Fruit fly (Drosophila melanogaster) whole organism, embryonic: ENCODE results near the gene Girdin.

Experiments used
- Atf6 ChIP-seq: fragments of 200-800 bp; sonication (Bioruptor generic); IDR thresholded peaks from 2 replicates; pipeline ENCODE4 v1.3.6; 2022; ENCODE audit warnings: missing biosample characterization, missing genetic modification characterization
- CG1024 ChIP-seq: fragments of 200-800 bp; sonication (Bioruptor generic); IDR thresholded peaks from 2 replicates; pipeline ENCODE4 v1.3.6; 2022; ENCODE audit warnings: missing biosample characterization, missing genetic modification characterization
- CG11560 ChIP-seq: fragments of 200-800 bp; sonication (Bioruptor generic); IDR thresholded peaks from 3 replicates; pipeline ENCODE4 v1.3.6; 2022; ENCODE audit warnings: missing biosample characterization, missing genetic modification characterization
- CG11696 ChIP-seq: fragments of 200-800 bp; sonication (Bioruptor generic); IDR thresholded peaks from 2 replicates; pipeline ENCODE4 v1.3.6; 2022; ENCODE audit warnings: missing biosample characterization, missing genetic modification characterization
- CG1233 ChIP-seq: fragments of 200-800 bp; sonication (Bioruptor generic); optimal IDR thresholded peaks from 4 replicates; lab custom pipeline; 2018; ENCODE audit warnings: missing biosample characterization, mild to moderate bottlenecking, missing genetic modification characterization
- CG13624 ChIP-seq: fragments of 200-800 bp; sonication (Bioruptor generic); optimal IDR thresholded peaks from 2 replicates; lab custom pipeline; 2016; ENCODE audit warnings: missing biosample characterization, missing genetic modification characterization
- CG15269 ChIP-seq: fragments of 200-800 bp; sonication (Bioruptor generic); optimal IDR thresholded peaks from 2 replicates; lab custom pipeline; 2018; ENCODE audit warnings: missing biosample characterization, mild to moderate bottlenecking, missing genetic modification characterization, moderate library complexity
- CG16863 ChIP-seq: fragments of 200-800 bp; sonication (Bioruptor generic); optimal IDR thresholded peaks from 3 replicates; lab custom pipeline; 2016; ENCODE audit warnings: missing biosample characterization, missing genetic modification characterization
- CG17912 ChIP-seq: fragments of 200-800 bp; sonication (Bioruptor generic); optimal IDR thresholded peaks from 2 replicates; lab custom pipeline; 2018; ENCODE audit warnings: missing biosample characterization, mild to moderate bottlenecking, missing genetic modification characterization
- CG18476 ChIP-seq: fragments of 200-800 bp; sonication (Bioruptor generic); optimal IDR thresholded peaks from 2 replicates; lab custom pipeline; 2016; ENCODE audit warnings: missing biosample characterization, mild to moderate bottlenecking, missing genetic modification characterization
- CG2199 ChIP-seq: fragments of 200-800 bp; sonication (Bioruptor generic); IDR thresholded peaks from 3 replicates; pipeline ENCODE4 v1.3.6; 2022; ENCODE audit warnings: missing biosample characterization, missing genetic modification characterization
- CG2202 ChIP-seq: fragments of 200-800 bp; sonication (Bioruptor generic); optimal IDR thresholded peaks from 2 replicates; lab custom pipeline; 2018; ENCODE audit warnings: missing biosample characterization, mild to moderate bottlenecking, missing genetic modification characterization
- CG2678 ChIP-seq: fragments of 200-800 bp; sonication (Bioruptor generic); optimal IDR thresholded peaks from 3 replicates; lab custom pipeline; 2019; ENCODE audit warnings: missing biosample characterization, mild to moderate bottlenecking, missing genetic modification characterization, moderate library complexity
- CG3281 ChIP-seq: fragments of 200-800 bp; sonication (Bioruptor generic); optimal IDR thresholded peaks from 3 replicates; lab custom pipeline; 2017; ENCODE audit warnings: missing biosample characterization, mild to moderate bottlenecking, missing genetic modification characterization
- CG5180 ChIP-seq: fragments of 200-800 bp; sonication (Bioruptor generic); optimal IDR thresholded peaks from 3 replicates; lab custom pipeline; 2017; ENCODE audit warnings: missing biosample characterization, missing genetic modification characterization, mild to moderate bottlenecking, moderate library complexity, missing genetic modification reagents
- CG5953 ChIP-seq: fragments of 200-800 bp; sonication (Bioruptor generic); IDR thresholded peaks from 2 replicates; pipeline ENCODE4 v1.3.6; 2022; ENCODE audit warnings: missing biosample characterization, missing genetic modification characterization
- CG7987 ChIP-seq: fragments of 200-800 bp; sonication (Bioruptor generic); optimal IDR thresholded peaks from 2 replicates; lab custom pipeline; 2018; ENCODE audit warnings: missing biosample characterization, mild to moderate bottlenecking, missing genetic modification characterization, moderate library complexity
- CG8944 ChIP-seq: fragments of 200-800 bp; sonication (Bioruptor generic); optimal IDR thresholded peaks from 3 replicates; lab custom pipeline; 2016; ENCODE audit warnings: missing biosample characterization, missing genetic modification characterization
- Dfd ChIP-seq, 2 experiments: fragments of >200 bp; optimal IDR thresholded peaks; 2 replicates each; lab custom pipeline; 2017; ENCODE audit warnings: missing biosample characterization in 2 of 2, missing genetic modification characterization in 2 of 2
- Doc2 ChIP-seq: fragments of 200-800 bp; sonication (Bioruptor generic); IDR thresholded peaks from 2 replicates; pipeline ENCODE4 v1.3.6; 2022; ENCODE audit warnings: missing biosample characterization, missing genetic modification characterization
- Eip74EF ChIP-seq, 2 experiments: fragments of 200-800 bp in 1 of 2; fragments of >200 bp in 1 of 2; sonication (Bioruptor generic) in 1 of 2; optimal IDR thresholded peaks; 2 replicates each; lab custom pipeline; 2017 to 2019; ENCODE audit warnings: missing biosample characterization in 2 of 2, missing genetic modification characterization in 2 of 2, mild to moderate bottlenecking in 1 of 2, moderate library complexity in 1 of 2
- Fer1 ChIP-seq: fragments of 200-800 bp; sonication (Bioruptor generic); optimal IDR thresholded peaks from 2 replicates; lab custom pipeline; 2017; ENCODE audit warnings: missing biosample characterization, mild to moderate bottlenecking, missing genetic modification characterization
- H2.0 ChIP-seq: fragments of 200-800 bp; sonication (Bioruptor generic); IDR thresholded peaks from 2 replicates; pipeline ENCODE4 v1.3.6; 2022; ENCODE audit warnings: missing biosample characterization, missing genetic modification characterization
- HLHmδ ChIP-seq: fragments of 200-800 bp; sonication (Bioruptor generic); optimal IDR thresholded peaks from 2 replicates; lab custom pipeline; 2018; ENCODE audit warnings: missing biosample characterization, mild to moderate bottlenecking, missing genetic modification characterization, moderate library complexity
- Hey ChIP-seq: fragments of 200-800 bp; sonication (Bioruptor generic); optimal IDR thresholded peaks from 3 replicates; lab custom pipeline; 2018; ENCODE audit warnings: missing biosample characterization, mild to moderate bottlenecking, missing genetic modification characterization
- Hmr ChIP-seq: fragments of 200-800 bp; sonication (Bioruptor generic); optimal IDR thresholded peaks from 3 replicates; lab custom pipeline; 2017; ENCODE audit warnings: mild to moderate bottlenecking, missing biosample characterization, missing genetic modification reagents, missing genetic modification characterization
- MTF-1 ChIP-seq: fragments of 200-800 bp; sonication (Bioruptor generic); optimal IDR thresholded peaks from 2 replicates; lab custom pipeline; 2018; ENCODE audit warnings: missing biosample characterization, mild to moderate bottlenecking, missing genetic modification characterization, borderline replicate concordance
- Mad ChIP-seq: fragments of 200-800 bp; sonication (Bioruptor generic); optimal IDR thresholded peaks from 2 replicates; lab custom pipeline; 2016; ENCODE audit warnings: missing biosample characterization, missing genetic modification characterization
- Ravus ChIP-seq: fragments of 200-800 bp; sonication (Bioruptor generic); IDR thresholded peaks from 2 replicates; pipeline ENCODE4 v1.3.6; 2022; ENCODE audit warnings: missing biosample characterization, missing genetic modification characterization
- Trl ChIP-seq, 3 experiments: fragments of >200 bp in 2 of 3; fragments of 200-800 bp in 1 of 3; sonication (Bioruptor generic) in 1 of 3; optimal IDR thresholded peaks; 2 replicates in 1 of 3; 3 replicates in 2 of 3; lab custom pipeline; 2016 to 2017; ENCODE audit warnings: missing biosample characterization in 1 of 3, missing genetic modification characterization in 1 of 3
- Vsx1 ChIP-seq: fragments of 200-800 bp; sonication (Bioruptor generic); optimal IDR thresholded peaks from 2 replicates; lab custom pipeline; 2017; ENCODE audit warnings: missing biosample characterization, mild to moderate bottlenecking, missing genetic modification characterization, missing genetic modification reagents
- ase ChIP-seq: fragments of 200-800 bp; sonication (Bioruptor generic); IDR thresholded peaks from 3 replicates; pipeline ENCODE4 v1.3.6; 2022; ENCODE audit warnings: missing biosample characterization, missing genetic modification characterization
- ato ChIP-seq: fragments of 200-800 bp; sonication (Bioruptor generic); IDR thresholded peaks from 2 replicates; pipeline ENCODE4 v1.3.6; 2022; ENCODE audit warnings: missing biosample characterization, missing genetic modification characterization; ENCODE audit not compliant: partially characterized antibody
- chif ChIP-seq, 2 experiments: fragments of 200-800 bp; sonication (Bioruptor generic); optimal IDR thresholded peaks; 3 replicates each; lab custom pipeline; 2016; ENCODE audit warnings: missing biosample characterization in 2 of 2, missing genetic modification characterization in 2 of 2
- danr ChIP-seq: fragments of 200-800 bp; sonication (Bioruptor generic); IDR thresholded peaks from 2 replicates; pipeline ENCODE4 v1.3.6; 2022; ENCODE audit warnings: missing biosample characterization, missing genetic modification characterization
- fd64A ChIP-seq: fragments of 200-800 bp; sonication (Bioruptor generic); optimal IDR thresholded peaks from 3 replicates; lab custom pipeline; 2018; ENCODE audit warnings: missing biosample characterization, mild to moderate bottlenecking, missing genetic modification characterization
- grau ChIP-seq: fragments of 200-800 bp; optimal IDR thresholded peaks from 3 replicates; lab custom pipeline; 2019; ENCODE audit warnings: missing biosample characterization, mild to moderate bottlenecking, missing genetic modification characterization, moderate library complexity
- ham ChIP-seq: fragments of 200-800 bp; sonication (Bioruptor generic); IDR thresholded peaks from 2 replicates; pipeline ENCODE4 v1.3.6; 2022; ENCODE audit warnings: missing biosample characterization, missing genetic modification characterization
- jigr1 ChIP-seq: fragments of 200-800 bp; sonication (Bioruptor generic); IDR thresholded peaks from 3 replicates; pipeline ENCODE4 v1.3.6; 2022; ENCODE audit warnings: missing biosample characterization, missing genetic modification characterization
- lbe ChIP-seq: fragments of 200-800 bp; sonication (Bioruptor generic); optimal IDR thresholded peaks from 2 replicates; lab custom pipeline; 2016; ENCODE audit warnings: missing biosample characterization, mild to moderate bottlenecking, missing genetic modification characterization
- nerfin-1 ChIP-seq: fragments of 200-800 bp; sonication (Bioruptor generic); optimal IDR thresholded peaks from 3 replicates; lab custom pipeline; 2019; ENCODE audit warnings: missing biosample characterization, mild to moderate bottlenecking, missing genetic modification characterization, moderate library complexity
- odd ChIP-seq: fragments of 200-800 bp; sonication (Bioruptor generic); optimal IDR thresholded peaks from 2 replicates; lab custom pipeline; 2017; ENCODE audit warnings: missing biosample characterization, mild to moderate bottlenecking, missing genetic modification characterization
- p53 ChIP-seq: fragments of 200-800 bp; sonication (Bioruptor generic); optimal IDR thresholded peaks from 2 replicates; lab custom pipeline; 2016; ENCODE audit warnings: missing biosample characterization, missing genetic modification characterization
- prd ChIP-seq, 3 experiments: fragments of >200 bp in 2 of 3; fragments of 200-800 bp in 1 of 3; sonication (Bioruptor generic) in 1 of 3; optimal IDR thresholded peaks in 2 of 3; IDR thresholded peaks in 1 of 3; 2 replicates in 2 of 3; 3 replicates in 1 of 3; pipeline versions ENCODE4 v1.3.6 to Lab custom; 2017 to 2022; ENCODE audit warnings: missing biosample characterization in 1 of 3, missing genetic modification characterization in 1 of 3
- shn ChIP-seq: fragments of 200-800 bp; sonication (Bioruptor generic); optimal IDR thresholded peaks from 3 replicates; lab custom pipeline; 2016; ENCODE audit warnings: missing biosample characterization, missing genetic modification characterization
- slbo ChIP-seq: fragments of 200-800 bp; sonication (Bioruptor generic); IDR thresholded peaks from 2 replicates; pipeline ENCODE4 v1.3.6; 2022; ENCODE audit warnings: missing biosample characterization, missing genetic modification characterization
- sob ChIP-seq: fragments of 200-800 bp; sonication (Bioruptor generic); IDR thresholded peaks from 2 replicates; pipeline ENCODE4 v1.3.6; 2022; ENCODE audit warnings: missing biosample characterization, missing genetic modification characterization
- ttk ChIP-seq: fragments of 200-800 bp; sonication (Bioruptor generic); IDR thresholded peaks from 2 replicates; pipeline ENCODE4 v2.1.2; 2022; ENCODE audit warnings: missing biosample characterization, missing genetic modification characterization
- unpg ChIP-seq: fragments of 200-800 bp; sonication (Bioruptor generic); optimal IDR thresholded peaks from 3 replicates; lab custom pipeline; 2018; ENCODE audit warnings: missing biosample characterization, mild to moderate bottlenecking, missing genetic modification characterization, moderate library complexity
- wek ChIP-seq: fragments of 200-800 bp; sonication (Bioruptor generic); optimal IDR thresholded peaks from 3 replicates; lab custom pipeline; 2018; ENCODE audit warnings: missing biosample characterization, mild to moderate bottlenecking, missing genetic modification characterization, moderate library complexity

The Girdin gene

DNA sequence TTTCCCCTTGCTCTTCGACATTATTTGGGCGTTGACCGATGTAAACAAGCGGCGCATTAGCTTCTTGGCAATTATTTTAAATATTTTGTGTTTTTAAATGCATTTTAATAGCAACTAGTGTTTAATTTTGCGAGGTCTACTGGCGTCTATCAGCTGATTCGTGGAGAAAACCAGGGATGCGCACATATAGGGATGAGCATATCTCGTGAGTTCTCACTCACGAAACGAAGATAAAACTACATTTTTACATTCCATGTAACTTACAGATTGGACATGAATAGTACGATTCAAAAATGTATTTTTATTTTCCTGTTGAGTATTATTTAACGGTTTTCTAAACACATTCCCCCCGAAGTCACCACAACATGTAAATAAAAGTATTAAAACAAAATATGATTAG lies 18.7 kb downstream of the Girdin start, which contains the start of gene CG14966 (continued):
- TF ChIP-seq CG16863 (no peak), Mad (GFP tag; lab: Kevin White, UChicago) (peak; percentile 47), CG1024 (no peak), Ravus (GFP tag; lab: Robert Waterston, UW) (no peak), Hey (tag; lab: Kevin White, UChicago) (no peak), ham (no peak), CG2199 (peak; percentile 22; the same call in 2 of the 3 replicates), CG2202 (tag; lab: Kevin White, UChicago) (no peak), CG13624 (peak; percentile 54), Vsx1 (GFP tag; lab: Kevin White, UChicago) (no peak), Trl (optimal IDR thresholded peaks at IDR 0.05; lab: Kevin White, UChicago) (no peak), Trl (GFP tag; optimal IDR thresholded peaks at IDR 0.05; lab: Kevin White, UChicago) (no peak), slbo (peak; percentile 63; the same call in 1 of the 2 replicates), HLHmδ (GFP tag; lab: Kevin White, UChicago) (no peak), CG5180 (no peak), wek (GFP tag; lab: Kevin White, UChicago) (no peak), ttk (GFP tag; lab: Robert Waterston, UW) (peak; percentile 11; the same call in 1 of the 2 replicates), unpg (GFP tag; lab: Kevin White, UChicago) (peak; percentile 4), CG11560 (tag; lab: Robert Waterston, UW) (0 out of 3 replicates have a peak, but pooled peaks have one; percentile 42), Eip74EF (GFP tag; optimal IDR thresholded peaks at IDR 0.05; lab: Kevin White, UChicago) (no peak), CG7987 (peak; percentile 2), chif (GFP tag; optimal IDR thresholded peaks at IDR 0.05; lab: Kevin White, UChicago) (peak in 1 of 2 experiments; percentile 11), Doc2 (no peak), CG11696 (GFP tag; lab: Robert Waterston, UW) (no peak), Dfd (GFP tag; optimal IDR thresholded peaks at IDR 0.05; lab: Kevin White, UChicago) (no peak), Hmr (GFP tag; lab: Kevin White, UChicago) (peak; percentile 27), CG1233 (GFP tag; lab: Kevin White, UChicago) (no peak), MTF-1 (GFP tag; lab: Kevin White, UChicago) (no peak), Atf6 (GFP tag; lab: Robert Waterston, UW) (no peak), fd64A (GFP tag; lab: Kevin White, UChicago) (no peak), CG5953 (GFP tag; lab: Robert Waterston, UW) (no peak), H2.0 (GFP tag; lab: Robert Waterston, UW) (0 out of 2 replicates have a peak, but pooled peaks have one; percentile 6), danr (no peak), p53 (GFP tag; lab: Kevin White, UChicago) (peak; percentile 11), CG18476 (GFP tag; lab: Kevin White, UChicago) (no peak), odd (no peak), lbe (GFP tag; lab: Kevin White, UChicago) (peak; percentile 17), CG8944 (GFP tag; lab: Kevin White, UChicago) (no peak), Fer1 (GFP tag; lab: Kevin White, UChicago) (peak; percentile 31), CG3281 (no peak), nerfin-1 (peak; percentile 31), prd (optimal IDR thresholded peaks at IDR 0.05; lab: Kevin White, UChicago) (no peak), prd (GFP tag; IDR thresholded peaks at IDR 0.05; lab: Robert Waterston, UW) (0 out of 3 replicates have a peak, but pooled peaks have one; percentile 8), jigr1 (GFP tag; lab: Robert Waterston, UW) (no peak), sob (0 out of 2 replicates have a peak, but pooled peaks have one; percentile 38), shn (GFP tag; lab: Kevin White, UChicago) (peak; percentile 10), grau (tag; lab: Kevin White, UChicago) (peak; percentile 34), CG17912 (GFP tag; lab: Kevin White, UChicago) (no peak), CG15269 (peak; percentile 12), ato (GFP tag; lab: Robert Waterston, UW) (peak; percentile 56), ase (GFP tag; lab: Robert Waterston, UW) (no peak), CG2678 (peak; percentile 4)
